Worm (Caenorhabditis elegans) whole organism, late embryonic: ENCODE results near the gene T23F2.5.
A peak's percentile ranks its signal among the peaks of the same experiment; 100 is the strongest.

Experiments
- K09A11.1 ChIP-seq: sonication (generic microtip); optimal IDR thresholded peaks from 2 replicates; lab custom pipeline; 2017; ENCODE audit warnings: antibody characterized with exemption, mild to moderate bottlenecking, missing genetic modification characterization, missing compliant biosample characterization; ENCODE audit not compliant: insufficient read depth
- T23F11.4 ChIP-seq: fragments of 200-800 bp; sonication (Bioruptor generic); optimal IDR thresholded peaks from 2 replicates; lab custom pipeline; 2018; ENCODE audit warnings: mild to moderate bottlenecking, missing genetic modification characterization, missing compliant biosample characterization
- ahr-1 ChIP-seq: sonication (generic microtip); optimal IDR thresholded peaks from 2 replicates; lab custom pipeline; 2016; ENCODE audit warnings: missing genetic modification characterization, missing compliant biosample characterization
- ama-1 ChIP-seq: fragments of 150-350 bp; optimal IDR thresholded peaks from 2 replicates; lab custom pipeline; 2014
- ceh-18 ChIP-seq: sonication (generic microtip); optimal IDR thresholded peaks from 2 replicates; lab custom pipeline; 2016; ENCODE audit warnings: missing genetic modification characterization, missing compliant biosample characterization
- ceh-19 ChIP-seq: fragments of 200-800 bp; sonication (Bioruptor generic); optimal IDR thresholded peaks from 2 replicates; lab custom pipeline; 2018; ENCODE audit warnings: mild to moderate bottlenecking, missing genetic modification characterization, missing compliant biosample characterization
- ceh-2 ChIP-seq: sonication (generic microtip); optimal IDR thresholded peaks from 2 replicates; lab custom pipeline; 2016; ENCODE audit warnings: missing genotype, missing genetic modification characterization, missing compliant biosample characterization
- ceh-24 ChIP-seq: sonication (generic microtip); optimal IDR thresholded peaks from 2 replicates; lab custom pipeline; 2016; ENCODE audit warnings: mild to moderate bottlenecking, missing genetic modification characterization, missing compliant biosample characterization
- ceh-30 ChIP-seq: fragments of 150-350 bp; optimal IDR thresholded peaks from 2 replicates; lab custom pipeline; 2014; ENCODE audit warnings: missing biosample characterization, missing genetic modification characterization
- ceh-31 ChIP-seq: sonication (generic microtip); optimal IDR thresholded peaks from 2 replicates; lab custom pipeline; 2016; ENCODE audit warnings: missing genetic modification characterization, missing compliant biosample characterization
- ceh-48 ChIP-seq: sonication (generic microtip); optimal IDR thresholded peaks from 2 replicates; lab custom pipeline; 2016; ENCODE audit warnings: missing genetic modification characterization, inconsistent platforms, missing compliant biosample characterization
- elt-4 ChIP-seq: sonication (generic microtip); optimal IDR thresholded peaks from 2 replicates; lab custom pipeline; 2016; ENCODE audit warnings: missing genetic modification characterization, missing compliant biosample characterization
- fax-1 ChIP-seq: sonication (generic microtip); optimal IDR thresholded peaks from 2 replicates; lab custom pipeline; 2016; ENCODE audit warnings: missing genotype, missing genetic modification characterization, missing compliant biosample characterization
- fkh-6 ChIP-seq: sonication (generic microtip); optimal IDR thresholded peaks from 2 replicates; lab custom pipeline; 2016; ENCODE audit warnings: missing genetic modification characterization, missing compliant biosample characterization
- hlh-13 ChIP-seq: fragments of 200-800 bp; sonication (Bioruptor generic); optimal IDR thresholded peaks from 2 replicates; lab custom pipeline; 2018; ENCODE audit warnings: mild to moderate bottlenecking, missing genetic modification characterization, missing compliant biosample characterization
- hlh-15 ChIP-seq: sonication (generic microtip); optimal IDR thresholded peaks from 2 replicates; lab custom pipeline; 2016; ENCODE audit warnings: missing genetic modification characterization, missing compliant biosample characterization
- hlh-30 ChIP-seq: sonication (generic microtip); optimal IDR thresholded peaks from 2 replicates; lab custom pipeline; 2017; ENCODE audit warnings: antibody characterized with exemption, missing genetic modification characterization, missing compliant biosample characterization; ENCODE audit not compliant: insufficient read depth
- hlh-8 ChIP-seq: sonication (generic microtip); optimal IDR thresholded peaks from 2 replicates; lab custom pipeline; 2016; ENCODE audit warnings: missing genotype, missing genetic modification characterization, missing compliant biosample characterization
- lin-11 ChIP-seq: fragments of 200-800 bp; sonication (Bioruptor generic); optimal IDR thresholded peaks from 2 replicates; lab custom pipeline; 2018; ENCODE audit warnings: mild to moderate bottlenecking, missing genetic modification characterization, missing compliant biosample characterization
- madf-2 ChIP-seq: sonication (generic microtip); optimal IDR thresholded peaks from 2 replicates; lab custom pipeline; 2017; ENCODE audit warnings: missing genetic modification characterization, missing compliant biosample characterization
- mec-3 ChIP-seq: sonication (generic microtip); optimal IDR thresholded peaks from 2 replicates; lab custom pipeline; 2016; ENCODE audit warnings: borderline replicate concordance, missing genetic modification characterization, missing compliant biosample characterization
- pat-9 ChIP-seq: fragments of 200-800 bp; sonication (Bioruptor generic); optimal IDR thresholded peaks from 2 replicates; lab custom pipeline; 2018; ENCODE audit warnings: mild to moderate bottlenecking, missing genetic modification characterization, moderate library complexity, missing compliant biosample characterization
- pax-1 ChIP-seq: fragments of 150-350 bp; optimal IDR thresholded peaks from 2 replicates; lab custom pipeline; 2014; ENCODE audit warnings: missing biosample characterization, missing genetic modification characterization
- pha-4 ChIP-seq: fragments of 150-350 bp; optimal IDR thresholded peaks from 2 replicates; lab custom pipeline; 2018; ENCODE audit warnings: missing biosample characterization, missing genetic modification reagents, missing genetic modification characterization
- pqm-1 ChIP-seq: sonication (generic microtip); optimal IDR thresholded peaks from 2 replicates; lab custom pipeline; 2016; ENCODE audit warnings: missing genetic modification characterization, missing compliant biosample characterization
- pros-1 ChIP-seq: fragments of 150-350 bp; optimal IDR thresholded peaks from 2 replicates; lab custom pipeline; 2014; ENCODE audit warnings: missing biosample characterization, missing genetic modification reagents, missing genetic modification characterization
- rnt-1 ChIP-seq: sonication (generic microtip); optimal IDR thresholded peaks from 2 replicates; lab custom pipeline; 2016; ENCODE audit warnings: missing genetic modification characterization, missing compliant biosample characterization
- sdc-2 ChIP-seq: sonication (generic microtip); optimal IDR thresholded peaks from 2 replicates; lab custom pipeline; 2016; ENCODE audit warnings: missing genotype, missing genetic modification characterization, missing compliant biosample characterization
- sox-4 ChIP-seq: sonication (generic microtip); optimal IDR thresholded peaks from 2 replicates; lab custom pipeline; 2017; ENCODE audit warnings: mild to moderate bottlenecking, missing genetic modification characterization, inconsistent platforms, missing compliant biosample characterization
- syd-9 ChIP-seq: sonication (generic microtip); optimal IDR thresholded peaks from 2 replicates; lab custom pipeline; 2016; ENCODE audit warnings: mild to moderate bottlenecking, missing genetic modification characterization, moderate library complexity, missing compliant biosample characterization
- tbx-2 ChIP-seq: sonication (generic microtip); optimal IDR thresholded peaks from 2 replicates; lab custom pipeline; 2016; ENCODE audit warnings: missing genetic modification characterization, missing compliant biosample characterization
- tbx-7 ChIP-seq: sonication (generic microtip); optimal IDR thresholded peaks from 2 replicates; lab custom pipeline; 2016; ENCODE audit warnings: missing genotype, missing genetic modification characterization, missing compliant biosample characterization
- unc-3 ChIP-seq, 2 experiments: fragments of 200-800 bp in 1 of 2; sonication (Bioruptor generic) in 1 of 2; sonication (generic microtip) in 1 of 2; conservative IDR thresholded peaks in 1 of 2; optimal IDR thresholded peaks in 1 of 2; 2 replicates each; pipeline versions ENCODE4 v1.3.6 to Lab custom; 2016 to 2022; ENCODE audit warnings: missing compliant biosample characterization in 2 of 2, missing genetic modification characterization in 2 of 2, missing genetic modification reagents in 1 of 2
- unc-55 ChIP-seq: sonication (generic microtip); optimal IDR thresholded peaks from 2 replicates; lab custom pipeline; 2017; ENCODE audit warnings: missing biosample characterization, missing genetic modification reagents, missing genetic modification characterization
- unc-86 ChIP-seq: sonication (generic microtip); optimal IDR thresholded peaks from 2 replicates; lab custom pipeline; 2016; ENCODE audit warnings: missing genetic modification characterization, missing compliant biosample characterization

T23F2.5 gene

DNA sequence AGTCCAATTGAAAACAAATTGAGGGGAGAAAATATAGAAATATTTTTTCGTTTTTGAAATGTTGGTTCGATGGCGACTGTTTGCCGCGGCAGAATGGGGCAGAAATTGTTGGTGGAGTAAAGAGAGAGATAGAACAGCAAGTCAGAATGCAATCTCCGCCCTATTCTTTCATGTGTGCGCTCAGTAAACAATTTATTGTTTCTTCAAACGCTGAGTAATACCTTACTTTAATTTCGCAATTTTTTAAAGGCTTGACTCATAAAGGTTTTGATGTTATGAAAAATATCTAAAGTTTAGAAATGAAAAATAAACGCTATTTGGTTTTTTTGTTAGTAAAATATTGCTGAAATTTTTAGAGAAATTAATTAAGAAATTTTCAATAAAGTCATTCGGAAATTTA, 2.6 kb downstream of the T23F2.5 start:
- TF ChIP-seq tbx-2 (no peak), ahr-1 (tag; lab: Kevin White, UChicago) (no peak), ceh-18 (tag; lab: Kevin White, UChicago) (no peak), syd-9 (tag; lab: Kevin White, UChicago) (no peak), ceh-19 (GFP tag; lab: Kevin White, UChicago) (no peak), ceh-31 (tag; lab: Kevin White, UChicago) (no peak), pqm-1 (no peak)

DNA sequence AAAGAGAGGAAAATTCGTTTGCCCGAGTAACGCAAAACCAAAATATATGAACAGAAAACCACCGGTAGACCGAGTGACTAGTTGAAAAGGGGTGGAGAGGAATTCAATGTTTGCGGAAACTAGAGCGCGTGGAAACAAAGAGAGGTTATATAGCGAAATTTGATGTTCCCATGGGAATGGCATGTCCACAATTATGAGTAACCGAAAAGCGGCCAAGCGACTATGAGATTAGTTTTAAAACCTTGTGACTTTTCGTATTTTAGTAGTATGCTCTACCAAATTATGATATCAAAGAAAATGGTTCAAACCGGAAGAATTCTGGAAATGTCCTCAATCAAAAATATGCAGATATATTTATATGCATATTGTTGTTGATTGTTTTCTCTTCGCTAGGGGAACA, 4.3 kb downstream of the T23F2.5 start:
- TF ChIP-seq lin-11 (tag; lab: Kevin White, UChicago) (no peak), unc-3 (GFP tag; conservative IDR thresholded peaks at IDR 0.05; lab: Robert Waterston, UW) (no peak), unc-3 (tag; optimal IDR thresholded peaks at IDR 0.05; lab: Kevin White, UChicago) (peak; percentile 51)

DNA sequence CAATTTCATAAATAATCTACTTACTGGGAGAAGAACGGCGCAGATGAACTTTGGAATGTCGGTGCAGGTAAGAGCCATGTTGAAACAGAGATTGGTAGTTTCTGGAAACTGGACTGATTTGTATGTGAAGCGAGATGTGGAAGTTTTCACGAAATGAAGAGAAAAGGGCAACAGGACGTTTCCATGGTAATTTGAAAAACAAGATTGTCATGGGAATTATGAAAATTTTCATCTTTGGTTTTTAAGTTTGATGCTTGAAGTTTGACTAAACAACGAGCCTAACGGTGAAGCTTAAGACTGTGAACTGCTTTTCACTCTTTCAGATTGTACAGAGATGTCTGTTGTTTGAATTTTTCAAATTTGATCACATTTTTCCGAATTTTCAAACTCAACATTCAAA, 4.7 kb downstream of the T23F2.5 start, which contains the start of gene T23F2.3:
Gene T23F2.3, minus strand, starts transcription at position 101 of the 400 bp plus-strand sequence.
- TF ChIP-seq pax-1, result no peak
- TF ChIP-seq unc-86 (tag; lab: Kevin White, UChicago), result no peak
- TF ChIP-seq hlh-15, result no peak
- TF ChIP-seq ceh-2 (tag; lab: Kevin White, UChicago), result no peak
- no peak for TF ChIP-seq fax-1 (tag; lab: Kevin White, UChicago)

- TF ChIP-seq ceh-24 (tag; lab: Kevin White, UChicago) (no peak), pqm-1 (no peak), sdc-2 (no peak), ceh-18 (tag; lab: Kevin White, UChicago) (peak; percentile 44), T23F11.4 (GFP tag; lab: Kevin White, UChicago) (no peak), elt-4 (no peak), hlh-30 (tag; lab: Kevin White, UChicago) (no peak), sox-4 (tag; lab: Kevin White, UChicago) (no peak)
Observed at ce11 chrX:5509114-5509877, 7.7 kb downstream of the T23F2.5 start.

DNA sequence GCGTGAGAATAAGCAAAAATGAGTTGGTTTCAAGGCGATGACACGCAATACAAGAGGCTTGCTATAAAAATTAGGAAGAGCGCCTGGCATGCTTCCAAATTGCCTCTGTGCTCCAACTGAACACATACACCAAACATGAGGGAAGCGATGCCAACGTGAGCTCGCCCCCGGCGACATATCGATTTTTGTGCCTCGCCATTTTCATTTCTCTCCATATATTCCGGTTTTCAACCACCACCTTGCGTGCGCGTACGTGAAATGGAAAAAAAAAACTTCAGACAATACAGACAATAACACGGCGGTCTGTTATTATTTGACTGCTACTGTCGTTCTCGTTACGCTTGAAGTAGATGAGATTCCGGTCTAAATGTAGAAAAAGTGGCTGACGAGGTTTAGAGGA, 9.0 kb downstream of the T23F2.5 start:
- TF ChIP-seq ceh-31 (tag; lab: Kevin White, UChicago) (peak; percentile 24), ceh-48 (tag; lab: Kevin White, UChicago) (peak; percentile 75), pha-4 (tag; lab: Kevin White, UChicago) (no peak), unc-3 (GFP tag; conservative IDR thresholded peaks at IDR 0.05; lab: Robert Waterston, UW) (no peak), unc-3 (tag; optimal IDR thresholded peaks at IDR 0.05; lab: Kevin White, UChicago) (no peak)

ce11 chrX:5506432-5506977, 10.5 kb downstream of the T23F2.5 start:
- no peak for TF ChIP-seq hlh-13 (GFP tag; lab: Kevin White, UChicago)
- TF ChIP-seq pat-9 (tag; lab: Kevin White, UChicago), result no peak
- TF ChIP-seq fkh-6 (tag; lab: Kevin White, UChicago), result no peak
- no peak for TF ChIP-seq ama-1
- no peak for TF ChIP-seq madf-2
- no peak for TF ChIP-seq pros-1 (tag; lab: Kevin White, UChicago)
- TF ChIP-seq mec-3 (tag; lab: Kevin White, UChicago), result no peak
- peak; percentile 49 for TF ChIP-seq rnt-1 (tag; lab: Kevin White, UChicago)
- TF ChIP-seq unc-55, result peak; percentile 66
- TF ChIP-seq ceh-30, result no peak
- TF ChIP-seq hlh-8 (tag; lab: Kevin White, UChicago), result peak; percentile 1
- TF ChIP-seq sox-4 (tag; lab: Kevin White, UChicago), result no peak
- TF ChIP-seq ceh-18 (tag; lab: Kevin White, UChicago), result peak; percentile 12
- TF ChIP-seq tbx-7 (tag; lab: Kevin White, UChicago), result no peak
- TF ChIP-seq pha-4 (tag; lab: Kevin White, UChicago), result no peak
- TF ChIP-seq K09A11.1 (tag; lab: Kevin White, UChicago), result no peak
